Fruit fly (Drosophila melanogaster): ENCODE data around the gene mtgo.

mtgo gene

dm6 chr2L:16498100-16498499 lies 46.7 kb upstream of the mtgo start (continued):
- no peak for TF ChIP-seq CG1621 (tag; optimal IDR thresholded peaks at IDR 0.05)
- no peak for TF ChIP-seq spab (GFP tag; optimal IDR thresholded peaks at IDR 0.05)
- TF ChIP-seq salr (GFP tag; optimal IDR thresholded peaks at IDR 0.05), result peak in 1 of 2 experiments; percentile 41
- TF ChIP-seq dsx (GFP tag; optimal IDR thresholded peaks at IDR 0.05; ENCODE audit: poor library complexity, severe bottlenecking), result no peak
- peak; percentile 49 for TF ChIP-seq Gug (GFP tag; IDR thresholded peaks at IDR 0.05)
- TF ChIP-seq svp (GFP tag), result peak; percentile 67
- peak; percentile 65 for TF ChIP-seq CG32006 (GFP tag; optimal IDR thresholded peaks at IDR 0.05)
- no peak for TF ChIP-seq CG3032 (tag; optimal IDR thresholded peaks at IDR 0.05)
- no peak for TF ChIP-seq fd85E (GFP tag; optimal IDR thresholded peaks at IDR 0.05)
- peak; percentile 28 for TF ChIP-seq CG8632 (GFP tag; optimal IDR thresholded peaks at IDR 0.05)
- TF ChIP-seq CG6276 (GFP tag; optimal IDR thresholded peaks at IDR 0.05), result no peak
- TF ChIP-seq achi (GFP tag; optimal IDR thresholded peaks at IDR 0.05), result peak; percentile 64
- peak; percentile 29 for TF ChIP-seq net (GFP tag; optimal IDR thresholded peaks at IDR 0.05)
- TF ChIP-seq pdm3 (GFP tag; optimal IDR thresholded peaks at IDR 0.05), result peak; percentile 70
- TF ChIP-seq CG11762 (GFP tag; optimal IDR thresholded peaks at IDR 0.05; ENCODE audit: insufficient read depth), result peak; percentile 6
- TF ChIP-seq CG16779 (tag; optimal IDR thresholded peaks at IDR 0.05), result no peak
- no peak for TF ChIP-seq Hr38 (GFP tag; optimal IDR thresholded peaks at IDR 0.05)
- TF ChIP-seq vri (GFP tag; optimal IDR thresholded peaks at IDR 0.05), result no peak
- TF ChIP-seq CG11294 (GFP tag; IDR thresholded peaks at IDR 0.05), result peak; percentile 64
- peak; percentile 50 for TF ChIP-seq Hr39 (GFP tag; optimal IDR thresholded peaks at IDR 0.05)
- no peak for TF ChIP-seq CG6854 (GFP tag; optimal IDR thresholded peaks at IDR 0.05)
- peak; percentile 14 for TF ChIP-seq CG7368 (GFP tag; optimal IDR thresholded peaks at IDR 0.05)
- TF ChIP-seq fkh (GFP tag; optimal IDR thresholded peaks at IDR 0.05), result no peak
- peak; percentile 38 for TF ChIP-seq topi (GFP tag; optimal IDR thresholded peaks at IDR 0.05)
- TF ChIP-seq CG6792 (GFP tag; optimal IDR thresholded peaks at IDR 0.05), result peak; percentile 53
- TF ChIP-seq CG8119 (GFP tag; IDR thresholded peaks at IDR 0.05), result peak; percentile 73
- peak; percentile 77 for TF ChIP-seq eg (GFP tag; IDR thresholded peaks at IDR 0.05)
- TF ChIP-seq CG10631 (GFP tag; optimal IDR thresholded peaks at IDR 0.05), result peak; percentile 52
- peak; percentile 75 for TF ChIP-seq esn (GFP tag; optimal IDR thresholded peaks at IDR 0.05)
- TF ChIP-seq CG6808 (GFP tag; optimal IDR thresholded peaks at IDR 0.05), result no peak
- peak; percentile 40 for TF ChIP-seq Ets21C (GFP tag; optimal IDR thresholded peaks at IDR 0.05)
- TF ChIP-seq OdsH (GFP tag; optimal IDR thresholded peaks at IDR 0.05), result peak; percentile 40
- no peak for TF ChIP-seq ss (GFP tag; optimal IDR thresholded peaks at IDR 0.05)
- TF ChIP-seq CG15336 (GFP tag; IDR thresholded peaks at IDR 0.05), result peak; percentile 72
- TF ChIP-seq CG11902 (GFP tag; optimal IDR thresholded peaks at IDR 0.05), result no peak
- no peak for TF ChIP-seq Blimp-1 (GFP tag; optimal IDR thresholded peaks at IDR 0.05)
- TF ChIP-seq CG10669 (GFP tag; optimal IDR thresholded peaks at IDR 0.05), result no peak

dm6 chr2L:16499559-16499958 lies 45.3 kb upstream of the mtgo start:
- TF ChIP-seq Ets96B (tag; optimal IDR thresholded peaks at IDR 0.05) (no peak), CG31627 (GFP tag; optimal IDR thresholded peaks at IDR 0.05) (no peak), CG3919 (GFP tag; optimal IDR thresholded peaks at IDR 0.05) (no peak), fkh (GFP tag; optimal IDR thresholded peaks at IDR 0.05) (peak; percentile 56), CG6276 (GFP tag; optimal IDR thresholded peaks at IDR 0.05) (no peak)

dm6 chr2L:16500469-16500868 lies 44.3 kb upstream of the mtgo start:
- TF ChIP-seq fkh (GFP tag; optimal IDR thresholded peaks at IDR 0.05) (peak; percentile 37), CG6276 (GFP tag; optimal IDR thresholded peaks at IDR 0.05) (peak; percentile 69), ss (GFP tag; optimal IDR thresholded peaks at IDR 0.05) (peak; percentile 56 to 73), CG16779 (tag; optimal IDR thresholded peaks at IDR 0.05) (peak; percentile 69), CG3919 (GFP tag; optimal IDR thresholded peaks at IDR 0.05) (peak; percentile 82), Eip78C (GFP tag) (peak; percentile 96), Blimp-1 (GFP tag; optimal IDR thresholded peaks at IDR 0.05) (peak; percentile 2), eg (GFP tag; IDR thresholded peaks at IDR 0.05) (peak; percentile 95), CG10669 (GFP tag; optimal IDR thresholded peaks at IDR 0.05) (peak; percentile 76), lz (GFP tag; optimal IDR thresholded peaks at IDR 0.05) (peak; percentile 82), CG4318 (GFP tag; optimal IDR thresholded peaks at IDR 0.05) (peak; percentile 83), CG6854 (GFP tag; optimal IDR thresholded peaks at IDR 0.05) (peak; percentile 40), Gug (GFP tag; IDR thresholded peaks at IDR 0.05) (peak; percentile 86), Sox15 (GFP tag; optimal IDR thresholded peaks at IDR 0.05) (peak; percentile 77), Sox102F (GFP tag; optimal IDR thresholded peaks at IDR 0.05) (peak; percentile 84), Smox (GFP tag; optimal IDR thresholded peaks at IDR 0.05) (peak; percentile 81), acj6 (GFP tag; optimal IDR thresholded peaks at IDR 0.05) (peak; percentile 92), CG7368 (GFP tag; optimal IDR thresholded peaks at IDR 0.05) (peak; percentile 85), Hr4 (GFP tag; optimal IDR thresholded peaks at IDR 0.05) (peak; percentile 92), vri (GFP tag; optimal IDR thresholded peaks at IDR 0.05) (peak; percentile 64), CG8632 (GFP tag; optimal IDR thresholded peaks at IDR 0.05) (peak; percentile 81), CG31627 (GFP tag; optimal IDR thresholded peaks at IDR 0.05) (peak; percentile 87), CG8119 (GFP tag; IDR thresholded peaks at IDR 0.05) (peak; percentile 93)

All from whole organism, prepupa.